Worm (Caenorhabditis elegans) whole organism, L1 larva: ENCODE data around the gene lron-1.

Experiments used
- ceh-82 ChIP-seq, 3 experiments: fragments of 150-350 bp in 1 of 3; sonication (generic microtip) in 2 of 3; optimal IDR thresholded peaks; 2 replicates each; lab custom pipeline; 2014 to 2017; ENCODE audit warnings: missing biosample characterization in 3 of 3, missing genetic modification characterization in 3 of 3
- egl-27 ChIP-seq, 2 experiments: fragments of 150-350 bp in 1 of 2; sonication (generic microtip); optimal IDR thresholded peaks; 3 replicates each; lab custom pipeline; 2017 to 2018; ENCODE audit warnings: missing biosample characterization in 2 of 2, missing genetic modification characterization in 2 of 2, missing genetic modification reagents in 2 of 2
- elt-3 ChIP-seq, 6 experiments: fragments of 150-350 bp in 1 of 6; sonication (generic microtip); optimal IDR thresholded peaks; 2 replicates each; lab custom pipeline; 2017 to 2018; ENCODE audit warnings: missing biosample characterization in 6 of 6, missing genetic modification characterization in 6 of 6, inconsistent platforms in 1 of 6
- fos-1 ChIP-seq: fragments of 150-350 bp; optimal IDR thresholded peaks from 2 replicates; lab custom pipeline; 2014; ENCODE audit warnings: missing biosample characterization, missing genetic modification characterization
- grh-1 ChIP-seq: fragments of 200-800 bp; sonication (Bioruptor generic); IDR thresholded peaks from 2 replicates; pipeline ENCODE4 v1.3.6; 2022; ENCODE audit warnings: missing genetic modification reagents, missing genetic modification characterization, missing compliant biosample characterization
- lin-35 ChIP-seq, 2 experiments: fragments of 150-350 bp; optimal IDR thresholded peaks; 2 replicates each; lab custom pipeline; 2014; ENCODE audit warnings: missing biosample characterization in 2 of 2, missing genetic modification characterization in 2 of 2, missing genetic modification reagents in 2 of 2
- lin-39 ChIP-seq: fragments of 150-350 bp; optimal IDR thresholded peaks from 2 replicates; lab custom pipeline; 2014; ENCODE audit warnings: missing biosample characterization, missing genetic modification reagents, missing genetic modification characterization
- lir-3 ChIP-seq: sonication (generic microtip); optimal IDR thresholded peaks from 2 replicates; lab custom pipeline; 2016; ENCODE audit warnings: mild to moderate bottlenecking, missing genetic modification characterization, moderate library complexity, missing compliant biosample characterization; ENCODE audit not compliant: poor library complexity
- nhr-11 ChIP-seq: fragments of 150-350 bp; optimal IDR thresholded peaks from 2 replicates; lab custom pipeline; 2014; ENCODE audit warnings: missing biosample characterization, missing genetic modification characterization
- nhr-12 ChIP-seq: sonication (generic microtip); optimal IDR thresholded peaks from 2 replicates; lab custom pipeline; 2017; ENCODE audit warnings: missing biosample characterization, missing genetic modification characterization
- snpc-4 ChIP-seq: fragments of 150-350 bp; optimal IDR thresholded peaks from 2 replicates; lab custom pipeline; 2014; ENCODE audit warnings: missing biosample characterization, missing genetic modification characterization
- sox-4 ChIP-seq: sonication (generic microtip); optimal IDR thresholded peaks from 2 replicates; lab custom pipeline; 2016; ENCODE audit warnings: missing genetic modification characterization, missing compliant biosample characterization
- unc-130 ChIP-seq: fragments of 150-350 bp; optimal IDR thresholded peaks from 2 replicates; lab custom pipeline; 2017; ENCODE audit warnings: missing biosample characterization, missing genetic modification characterization, inconsistent platforms
- zip-4 ChIP-seq: fragments of 200-800 bp; sonication (Bioruptor generic); optimal IDR thresholded peaks from 2 replicates; lab custom pipeline; 2018; ENCODE audit warnings: mild to moderate bottlenecking, missing genetic modification characterization, moderate library complexity, missing compliant biosample characterization

- TF ChIP-seq lir-3 (tag; lab: Kevin White, UChicago) (no peak), sox-4 (tag; lab: Kevin White, UChicago) (no peak), nhr-12 (no peak), unc-130 (tag; lab: Kevin White, UChicago) (no peak), nhr-11 (tag; lab: Kevin White, UChicago) (no peak), lin-39 (tag; lab: Kevin White, UChicago) (no peak), zip-4 (GFP tag; lab: Kevin White, UChicago) (no peak), elt-3 (tag; optimal IDR thresholded peaks at IDR 0.05; lab: Kevin White, UChicago) (no peak), snpc-4 (tag; lab: Kevin White, UChicago) (no peak), fos-1 (tag; lab: Kevin White, UChicago) (no peak), ceh-82 (tag; optimal IDR thresholded peaks at IDR 0.05; lab: Kevin White, UChicago) (no peak), lin-35 (GFP tag; optimal IDR thresholded peaks at IDR 0.05; lab: Kevin White, UChicago) (peak in 1 of 2 experiments; percentile 13), egl-27 (tag; optimal IDR thresholded peaks at IDR 0.05; lab: Kevin White, UChicago) (no peak), grh-1 (GFP tag; lab: Robert Waterston, UW) (no peak)
Measured at ce11 chrX:14556403-14556802, 16.1 kb upstream of the lron-1 start.
